Worm (Caenorhabditis elegans) whole organism, L3 larva: Measurements from ENCODE around the gene ZK1240.1.

ENCODE experiments used
- mdl-1 ChIP-seq: fragments of 150-350 bp; optimal IDR thresholded peaks from 2 replicates; lab custom pipeline; 2014; ENCODE audit warnings: missing biosample characterization, missing genetic modification characterization
- nhr-12 ChIP-seq: fragments of 150-350 bp; optimal IDR thresholded peaks from 2 replicates; lab custom pipeline; 2014; ENCODE audit warnings: missing biosample characterization, missing genetic modification characterization
- snpc-4 ChIP-seq: fragments of 150-350 bp; optimal IDR thresholded peaks from 2 replicates; lab custom pipeline; 2014; ENCODE audit warnings: missing biosample characterization, missing genetic modification characterization

DNA sequence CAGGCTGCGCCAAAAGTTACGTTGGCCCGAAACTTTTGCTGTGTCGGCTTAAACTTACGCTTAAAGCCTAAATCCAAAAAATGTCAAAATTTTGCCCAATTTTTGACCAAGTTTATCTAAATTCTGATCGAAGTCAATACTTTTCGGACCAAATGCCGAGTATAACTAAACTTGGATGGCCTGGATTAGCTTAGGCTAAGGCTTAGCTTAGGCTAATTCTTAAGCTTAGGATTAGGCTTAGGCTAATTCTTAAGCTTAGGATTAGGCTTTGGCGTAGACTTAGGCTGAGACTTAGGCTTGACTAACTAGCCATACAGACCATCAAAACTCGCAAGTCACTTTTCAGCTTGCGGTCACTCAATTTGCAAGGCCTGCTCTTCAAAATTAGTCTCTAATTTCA lies 7.0 kb downstream of the ZK1240.1 start:
- no peak for TF ChIP-seq snpc-4 (tag; lab: Kevin White, UChicago)
- no peak for TF ChIP-seq mdl-1 (tag; lab: Kevin White, UChicago)
- no peak for TF ChIP-seq nhr-12 (tag; lab: Kevin White, UChicago)
